Fruit fly (Drosophila melanogaster) whole organism, embryonic: Measurements from ENCODE around the gene side-IV.

Experiments
- Bdp1 ChIP-seq: fragments of 200-800 bp; sonication (Bioruptor generic); optimal IDR thresholded peaks from 3 replicates; lab custom pipeline; 2016; ENCODE audit warnings: missing biosample characterization, missing genetic modification characterization
- CG1024 ChIP-seq: fragments of 200-800 bp; sonication (Bioruptor generic); IDR thresholded peaks from 2 replicates; pipeline ENCODE4 v1.3.6; 2022; ENCODE audit warnings: missing biosample characterization, missing genetic modification characterization
- CG10654 ChIP-seq: fragments of 200-800 bp; sonication (Bioruptor generic); optimal IDR thresholded peaks from 2 replicates; lab custom pipeline; 2016; ENCODE audit warnings: missing biosample characterization, missing genetic modification characterization
- CG11085 ChIP-seq: fragments of 200-800 bp; sonication (Bioruptor generic); IDR thresholded peaks from 2 replicates; pipeline ENCODE4 v1.3.6; 2022; ENCODE audit warnings: missing biosample characterization, missing genetic modification characterization
- CG13624 ChIP-seq: fragments of 200-800 bp; sonication (Bioruptor generic); optimal IDR thresholded peaks from 2 replicates; lab custom pipeline; 2016; ENCODE audit warnings: missing biosample characterization, missing genetic modification characterization
- CG15269 ChIP-seq: fragments of 200-800 bp; sonication (Bioruptor generic); optimal IDR thresholded peaks from 2 replicates; lab custom pipeline; 2018; ENCODE audit warnings: missing biosample characterization, mild to moderate bottlenecking, missing genetic modification characterization, moderate library complexity
- CG17186 ChIP-seq: fragments of 200-800 bp; sonication (Bioruptor generic); optimal IDR thresholded peaks from 3 replicates; lab custom pipeline; 2017; ENCODE audit warnings: missing biosample characterization, missing genetic modification reagents, missing genetic modification characterization
- CG2875 ChIP-seq: fragments of 200-800 bp; sonication (Bioruptor generic); optimal IDR thresholded peaks from 2 replicates; lab custom pipeline; 2017; ENCODE audit warnings: missing biosample characterization, mild to moderate bottlenecking, missing genetic modification characterization, missing genetic modification reagents
- CG2889 ChIP-seq: fragments of 200-800 bp; sonication (Bioruptor generic); IDR thresholded peaks from 3 replicates; pipeline ENCODE4 v1.3.6; 2022; ENCODE audit warnings: missing biosample characterization, missing genetic modification characterization
- CG30403 ChIP-seq: fragments of 200-800 bp; sonication (Bioruptor generic); optimal IDR thresholded peaks from 3 replicates; lab custom pipeline; 2016; ENCODE audit warnings: missing biosample characterization, missing genetic modification characterization
- CG3995 ChIP-seq: fragments of 200-800 bp; sonication (Bioruptor generic); optimal IDR thresholded peaks from 3 replicates; lab custom pipeline; 2016; ENCODE audit warnings: missing biosample characterization, missing genetic modification characterization
- CG43689 ChIP-seq: fragments of 200-800 bp; sonication (Bioruptor generic); IDR thresholded peaks from 2 replicates; pipeline ENCODE4 v1.3.6; 2022; ENCODE audit warnings: missing biosample characterization, missing genetic modification characterization
- CG4820 ChIP-seq: fragments of 200-800 bp; sonication (Bioruptor generic); optimal IDR thresholded peaks from 3 replicates; lab custom pipeline; 2016; ENCODE audit warnings: missing biosample characterization, missing genetic modification characterization
- CG6254 ChIP-seq: fragments of 200-800 bp; sonication (Bioruptor generic); optimal IDR thresholded peaks from 3 replicates; lab custom pipeline; 2017; ENCODE audit warnings: mild to moderate bottlenecking, missing biosample characterization, missing genetic modification reagents, missing genetic modification characterization
- CG6854 ChIP-seq: fragments of 200-800 bp; sonication (Bioruptor generic); optimal IDR thresholded peaks from 3 replicates; lab custom pipeline; 2017; ENCODE audit warnings: missing biosample characterization, mild to moderate bottlenecking, missing genetic modification characterization
- CG8478 ChIP-seq: fragments of >200 bp; optimal IDR thresholded peaks from 2 replicates; lab custom pipeline; 2018
- Dbx ChIP-seq: fragments of 200-800 bp; sonication (Bioruptor generic); IDR thresholded peaks from 3 replicates; pipeline ENCODE4 v1.3.6; 2022; ENCODE audit warnings: missing biosample characterization, missing genetic modification characterization
- E2f1 ChIP-seq: fragments of 200-800 bp; sonication (Bioruptor generic); IDR thresholded peaks from 2 replicates; pipeline ENCODE4 v1.3.6; 2022; ENCODE audit warnings: missing biosample characterization, missing genetic modification characterization
- HLH54F ChIP-seq: fragments of 200-800 bp; sonication (Bioruptor generic); optimal IDR thresholded peaks from 3 replicates; lab custom pipeline; 2016; ENCODE audit warnings: missing biosample characterization, missing genetic modification characterization
- HmgZ ChIP-seq: fragments of 200-800 bp; sonication (Bioruptor generic); optimal IDR thresholded peaks from 2 replicates; lab custom pipeline; 2018; ENCODE audit warnings: missing biosample characterization, mild to moderate bottlenecking, missing genetic modification characterization
- Lim3 ChIP-seq: fragments of 200-800 bp; sonication (Bioruptor generic); IDR thresholded peaks from 2 replicates; pipeline ENCODE4 v1.3.6; 2022; ENCODE audit warnings: missing biosample characterization, missing genetic modification characterization
- NFAT ChIP-seq: fragments of 200-800 bp; sonication (Bioruptor generic); IDR thresholded peaks from 2 replicates; pipeline ENCODE4 v1.3.6; 2022; ENCODE audit warnings: missing biosample characterization, missing genetic modification characterization
- Nf-YA ChIP-seq: fragments of 200-800 bp; sonication (Bioruptor generic); IDR thresholded peaks from 2 replicates; pipeline ENCODE4 v1.3.6; 2022; ENCODE audit warnings: missing biosample characterization, missing genetic modification characterization
- NfI ChIP-seq: fragments of 200-800 bp; sonication (Bioruptor generic); optimal IDR thresholded peaks from 3 replicates; lab custom pipeline; 2018; ENCODE audit warnings: missing biosample characterization, mild to moderate bottlenecking, missing genetic modification characterization, moderate library complexity
- Rfx ChIP-seq: fragments of 200-800 bp; sonication (Bioruptor generic); IDR thresholded peaks from 2 replicates; pipeline ENCODE4 v1.3.6; 2022; ENCODE audit warnings: missing biosample characterization, missing genetic modification characterization
- Rx ChIP-seq: fragments of 200-800 bp; sonication (Bioruptor generic); IDR thresholded peaks from 2 replicates; pipeline ENCODE4 v1.3.6; 2022; ENCODE audit warnings: missing biosample characterization, missing genetic modification characterization
- Scr ChIP-seq: fragments of 200-800 bp; sonication (Bioruptor generic); IDR thresholded peaks from 2 replicates; pipeline ENCODE4 v1.3.6; 2022; ENCODE audit warnings: missing biosample characterization, missing genetic modification characterization; ENCODE audit not compliant: partially characterized antibody
- Taf1 ChIP-seq: fragments of 200-800 bp; sonication (Bioruptor generic); IDR thresholded peaks from 2 replicates; pipeline ENCODE4 v1.3.6; 2022; ENCODE audit warnings: missing biosample characterization, missing genetic modification characterization
- Usf ChIP-seq: fragments of 200-800 bp; sonication (Bioruptor generic); optimal IDR thresholded peaks from 2 replicates; lab custom pipeline; 2017; ENCODE audit warnings: missing genotype, missing biosample characterization, missing genetic modification characterization
- Xrp1 ChIP-seq: fragments of 200-800 bp; sonication (Bioruptor generic); IDR thresholded peaks from 2 replicates; pipeline ENCODE4 v1.3.6; 2022; ENCODE audit warnings: missing biosample characterization, missing genetic modification characterization
- ase ChIP-seq: fragments of 200-800 bp; sonication (Bioruptor generic); IDR thresholded peaks from 3 replicates; pipeline ENCODE4 v1.3.6; 2022; ENCODE audit warnings: missing biosample characterization, missing genetic modification characterization
- chinmo ChIP-seq: fragments of 200-800 bp; sonication (Bioruptor generic); IDR thresholded peaks from 4 replicates; pipeline ENCODE4 v1.3.6; 2022; ENCODE audit warnings: missing biosample characterization, missing genetic modification characterization; ENCODE audit not compliant: partially characterized antibody
- crp ChIP-seq, 2 experiments: fragments of 200-800 bp; sonication (Bioruptor generic); optimal IDR thresholded peaks; 2 replicates in 1 of 2; 3 replicates in 1 of 2; lab custom pipeline; 2017; ENCODE audit warnings: missing biosample characterization in 2 of 2, missing genetic modification characterization in 2 of 2, mild to moderate bottlenecking in 1 of 2, moderate library complexity in 1 of 2
- danr ChIP-seq: fragments of 200-800 bp; sonication (Bioruptor generic); IDR thresholded peaks from 2 replicates; pipeline ENCODE4 v1.3.6; 2022; ENCODE audit warnings: missing biosample characterization, missing genetic modification characterization
- emc ChIP-seq: fragments of 200-800 bp; sonication (Bioruptor generic); optimal IDR thresholded peaks from 2 replicates; lab custom pipeline; 2016; ENCODE audit warnings: missing biosample characterization, missing genetic modification characterization
- fru ChIP-seq: fragments of >200 bp; optimal IDR thresholded peaks from 2 replicates; lab custom pipeline; 2017
- gcm ChIP-seq: fragments of 200-800 bp; sonication (Bioruptor generic); optimal IDR thresholded peaks from 2 replicates; lab custom pipeline; 2019; ENCODE audit warnings: missing biosample characterization, mild to moderate bottlenecking, missing genetic modification characterization, moderate library complexity
- gsb-n ChIP-seq: fragments of 200-800 bp; sonication (Bioruptor generic); optimal IDR thresholded peaks from 3 replicates; lab custom pipeline; 2018; ENCODE audit warnings: missing biosample characterization, mild to moderate bottlenecking, missing genetic modification characterization
- jumu ChIP-seq: fragments of 200-800 bp; sonication (Bioruptor generic); optimal IDR thresholded peaks from 3 replicates; lab custom pipeline; 2016; ENCODE audit warnings: missing biosample characterization, missing genetic modification characterization
- kay ChIP-seq: fragments of 200-800 bp; sonication (Bioruptor generic); optimal IDR thresholded peaks from 2 replicates; lab custom pipeline; 2016; ENCODE audit warnings: missing biosample characterization, missing genetic modification characterization
- nerfin-1 ChIP-seq: fragments of 200-800 bp; sonication (Bioruptor generic); optimal IDR thresholded peaks from 3 replicates; lab custom pipeline; 2019; ENCODE audit warnings: missing biosample characterization, mild to moderate bottlenecking, missing genetic modification characterization, moderate library complexity
- nerfin-2 ChIP-seq: fragments of 200-800 bp; sonication (Bioruptor generic); IDR thresholded peaks from 2 replicates; pipeline ENCODE4 v1.3.6; 2022; ENCODE audit warnings: missing biosample characterization, missing genetic modification characterization; ENCODE audit not compliant: partially characterized antibody
- pnt ChIP-seq: fragments of 200-800 bp; sonication (Bioruptor generic); optimal IDR thresholded peaks from 3 replicates; lab custom pipeline; 2016; ENCODE audit warnings: missing biosample characterization, missing genetic modification characterization
- repo ChIP-seq: fragments of 200-800 bp; sonication (Bioruptor generic); optimal IDR thresholded peaks from 2 replicates; lab custom pipeline; 2016; ENCODE audit warnings: missing biosample characterization, missing genetic modification characterization
- sd ChIP-seq: fragments of 200-800 bp; sonication (Bioruptor generic); optimal IDR thresholded peaks from 3 replicates; lab custom pipeline; 2018; ENCODE audit warnings: missing biosample characterization, mild to moderate bottlenecking, missing genetic modification characterization, moderate library complexity
- sens ChIP-seq: fragments of 200-800 bp; sonication (Bioruptor generic); peaks from one replicate; lab custom pipeline; 2016; ENCODE audit warnings: missing biosample characterization, missing genetic modification characterization
- sisA ChIP-seq: fragments of 200-800 bp; sonication (Bioruptor generic); IDR thresholded peaks from 2 replicates; pipeline ENCODE4 v1.3.6; 2022; ENCODE audit warnings: missing biosample characterization, missing genetic modification characterization
- slou ChIP-seq: fragments of 200-800 bp; sonication (Bioruptor generic); optimal IDR thresholded peaks from 3 replicates; lab custom pipeline; 2016; ENCODE audit warnings: missing biosample characterization, missing genetic modification characterization
- vnd ChIP-seq: fragments of 200-800 bp; sonication (Bioruptor generic); IDR thresholded peaks from 3 replicates; pipeline ENCODE4 v1.3.6; 2022; ENCODE audit warnings: missing biosample characterization, missing genetic modification characterization; ENCODE audit not compliant: partially characterized antibody
- zen ChIP-seq: fragments of 200-800 bp; sonication (Bioruptor generic); optimal IDR thresholded peaks from 3 replicates; lab custom pipeline; 2018; ENCODE audit warnings: missing biosample characterization, mild to moderate bottlenecking, missing genetic modification characterization, moderate library complexity

Gene side-IV

dm6 chr3R:13450338-13450737 is at the start of gene side-IV (continued):
- no peak for TF ChIP-seq crp (GFP tag; optimal IDR thresholded peaks at IDR 0.05; lab: Kevin White, UChicago)
- TF ChIP-seq gcm, result no peak
- no peak for TF ChIP-seq fru (lab: Kevin White, UChicago)
- TF ChIP-seq sd, result peak; percentile 5
- no peak for TF ChIP-seq pnt (GFP tag; lab: Kevin White, UChicago)
- no peak for TF ChIP-seq kay
- TF ChIP-seq CG10654, result no peak
- TF ChIP-seq Rx (GFP tag; lab: Robert Waterston, UW), result no peak
- no peak for TF ChIP-seq slou (GFP tag; lab: Kevin White, UChicago)
- peak; percentile 44; the same call in 1 of the 2 replicates for TF ChIP-seq Scr (GFP tag; lab: Robert Waterston, UW)
- TF ChIP-seq ase (GFP tag; lab: Robert Waterston, UW), result no peak
- TF ChIP-seq Rfx (GFP tag; lab: Robert Waterston, UW), result no peak
- no peak for TF ChIP-seq CG13624 (GFP tag; lab: Kevin White, UChicago)
- TF ChIP-seq Nf-YA, result no peak
- no peak for TF ChIP-seq CG2889 (GFP tag; lab: Robert Waterston, UW)
- no peak for TF ChIP-seq sisA (GFP tag; lab: Robert Waterston, UW)
- TF ChIP-seq Taf1 (GFP tag; lab: Robert Waterston, UW), result no peak
- no peak for TF ChIP-seq nerfin-1 (tag; lab: Kevin White, UChicago)
- peak; percentile 26; the same call in 1 of the 2 replicates for TF ChIP-seq E2f1
- TF ChIP-seq CG8478 (lab: Kevin White, UChicago), result peak; percentile 89
- TF ChIP-seq Usf (GFP tag; lab: Kevin White, UChicago), result no peak
- no peak for TF ChIP-seq zen (tag; lab: Kevin White, UChicago)
- no peak for TF ChIP-seq chinmo (GFP tag; lab: Robert Waterston, UW)

- TF ChIP-seq NFAT (peak; percentile 58), NfI (GFP tag; lab: Kevin White, UChicago) (peak; percentile 90), CG4820 (GFP tag; lab: Kevin White, UChicago) (peak; percentile 83), gsb-n (tag; lab: Kevin White, UChicago) (peak; percentile 85), sisA (GFP tag; lab: Robert Waterston, UW) (peak; percentile 81), Lim3 (0 out of 2 replicates have a peak, but pooled peaks have one; percentile 24), repo (GFP tag; lab: Kevin White, UChicago) (peak; percentile 69), Dbx (peak; percentile 42; the same call in 1 of the 3 replicates), nerfin-2 (GFP tag; lab: Robert Waterston, UW) (no peak), jumu (GFP tag; lab: Kevin White, UChicago) (peak; percentile 81), CG15269 (peak; percentile 90), sens (GFP tag; lab: Kevin White, UChicago) (peak; percentile 99), CG6854 (peak; percentile 63), vnd (GFP tag; lab: Robert Waterston, UW) (no peak), CG43689 (GFP tag; lab: Robert Waterston, UW) (peak; percentile 39; the same call in 1 of the 2 replicates), CG30403 (GFP tag; lab: Kevin White, UChicago) (peak; percentile 95), Bdp1 (GFP tag; lab: Kevin White, UChicago) (peak; percentile 79), CG2875 (GFP tag; lab: Kevin White, UChicago) (peak; percentile 86), emc (GFP tag; lab: Kevin White, UChicago) (peak; percentile 31), CG1024 (GFP tag; lab: Robert Waterston, UW) (peak; percentile 64; the same call in 1 of the 2 replicates), CG11085 (GFP tag; lab: Robert Waterston, UW) (no peak), CG3995 (GFP tag; lab: Kevin White, UChicago) (peak; percentile 28), HLH54F (GFP tag; lab: Kevin White, UChicago) (peak; percentile 86), HmgZ (tag; lab: Kevin White, UChicago) (peak; percentile 90), CG6254 (GFP tag; lab: Kevin White, UChicago) (peak; percentile 82), danr (peak; percentile 81), CG17186 (GFP tag; lab: Kevin White, UChicago) (peak; percentile 55), Xrp1 (GFP tag; lab: Robert Waterston, UW) (peak; percentile 88)
Observed at dm6 chr3R:13400902-13401721, 49.3 kb upstream of the side-IV start.
